Fruit fly (Drosophila melanogaster): ENCODE data around the gene Proc.

Proc gene

DNA sequence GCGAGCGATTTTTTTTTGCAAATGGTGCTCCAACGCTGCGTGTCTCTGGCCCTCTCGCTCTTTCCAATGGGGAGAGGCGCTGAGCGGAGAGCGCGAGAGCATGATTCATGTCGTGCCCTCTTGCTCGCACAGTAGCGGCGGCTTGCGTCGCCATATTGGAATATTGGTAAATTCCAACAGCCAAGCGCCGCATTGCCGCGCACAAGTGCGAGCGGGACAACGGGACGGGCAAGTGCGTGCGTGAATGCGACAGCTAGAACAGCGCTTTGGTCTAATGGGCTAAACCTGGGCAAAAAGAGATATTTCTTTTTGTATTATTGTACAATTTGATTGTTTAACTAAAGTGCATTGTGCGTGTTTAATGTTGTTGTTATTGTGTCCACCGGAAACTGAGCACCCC, 43.0 kb downstream of the Proc start (continued):
- TF ChIP-seq CG31388 (GFP tag; optimal IDR thresholded peaks at IDR 0.05) = no peak
- TF ChIP-seq sd (tag; optimal IDR thresholded peaks at IDR 0.05) = peak; percentile 100
- TF ChIP-seq E2f1 (GFP tag; IDR thresholded peaks at IDR 0.05) = peak; percentile 24; the same call in 1 of the 2 replicates
- no peak for TF ChIP-seq lbe (GFP tag; optimal IDR thresholded peaks at IDR 0.05)
- TF ChIP-seq nau (GFP tag; optimal IDR thresholded peaks at IDR 0.05) = no peak
- no peak for TF ChIP-seq CG4282 (GFP tag; optimal IDR thresholded peaks at IDR 0.05)
- TF ChIP-seq CG11456 (GFP tag; IDR thresholded peaks at IDR 0.05) = no peak
- no peak for TF ChIP-seq hb (GFP tag; IDR thresholded peaks at IDR 0.05; ENCODE audit: partially characterized antibody)
- no peak for TF ChIP-seq CG3065 (GFP tag; optimal IDR thresholded peaks at IDR 0.05)
- TF ChIP-seq CG8359 (GFP tag; optimal IDR thresholded peaks at IDR 0.05; ENCODE audit: borderline replicate concordance) = no peak
- TF ChIP-seq ind (GFP tag; optimal IDR thresholded peaks at IDR 0.05) = no peak
- TF ChIP-seq CG2120 (GFP tag; optimal IDR thresholded peaks at IDR 0.05) = no peak
- TF ChIP-seq CG12236 (GFP tag; optimal IDR thresholded peaks at IDR 0.05) = no peak
- no peak for TF ChIP-seq CG7745 (tag; optimal IDR thresholded peaks at IDR 0.05)
- no peak for TF ChIP-seq CG13424 (tag; optimal IDR thresholded peaks at IDR 0.05)
- TF ChIP-seq CG4360 (GFP tag; IDR thresholded peaks at IDR 0.05) = no peak; the same call in 1 of the 2 replicates
- peak; percentile 48 for TF ChIP-seq sug (tag; optimal IDR thresholded peaks at IDR 0.05)
- peak; percentile 45; the same call in 1 of the 2 replicates for TF ChIP-seq CG3847 (GFP tag; IDR thresholded peaks at IDR 0.05)
- no peak for TF ChIP-seq Kr (GFP tag; optimal IDR thresholded peaks at IDR 0.05)
- no peak for TF ChIP-seq jing (GFP tag; optimal IDR thresholded peaks at IDR 0.05)
- no peak for TF ChIP-seq Oaz (GFP tag; IDR thresholded peaks at IDR 0.05)
- no peak for TF ChIP-seq Blimp-1 (GFP tag; optimal IDR thresholded peaks at IDR 0.05)
- TF ChIP-seq CG30020 (tag; optimal IDR thresholded peaks at IDR 0.05) = peak; percentile 19
- TF ChIP-seq mld (GFP tag; IDR thresholded peaks at IDR 0.05; ENCODE audit: partially characterized antibody) = peak; percentile 74; the same call in 2 of the 3 replicates
- peak; percentile 42 for TF ChIP-seq CG18599 (GFP tag; optimal IDR thresholded peaks at IDR 0.05)
- TF ChIP-seq CG13296 (GFP tag; optimal IDR thresholded peaks at IDR 0.05) = no peak
- no peak for TF ChIP-seq CG43689 (GFP tag; IDR thresholded peaks at IDR 0.05)
- TF ChIP-seq CG6175 (GFP tag; IDR thresholded peaks at IDR 0.05) = no peak
- no peak for TF ChIP-seq ranshi (GFP tag; IDR thresholded peaks at IDR 0.05)
- no peak for TF ChIP-seq CG2129 (GFP tag; IDR thresholded peaks at IDR 0.05; ENCODE audit: partially characterized antibody)
- no peak for TF ChIP-seq CG18476 (GFP tag; optimal IDR thresholded peaks at IDR 0.05)
- TF ChIP-seq CG4730 (GFP tag; IDR thresholded peaks at IDR 0.05) = no peak
- no peak for TF ChIP-seq CG2202 (tag; optimal IDR thresholded peaks at IDR 0.05)
- TF ChIP-seq ab (GFP tag; optimal IDR thresholded peaks at IDR 0.05) = no peak
- peak; percentile 51 for TF ChIP-seq ftz-f1 (GFP tag; optimal IDR thresholded peaks at IDR 0.05)
- TF ChIP-seq usp (GFP tag; optimal IDR thresholded peaks at IDR 0.05) = no peak
- TF ChIP-seq CG13775 (GFP tag; optimal IDR thresholded peaks at IDR 0.05) = no peak
- TF ChIP-seq br (optimal IDR thresholded peaks at IDR 0.05) = no peak
- peak; percentile 33 for TF ChIP-seq bcd (GFP tag; optimal IDR thresholded peaks at IDR 0.05)
- TF ChIP-seq CG32772 (GFP tag; IDR thresholded peaks at IDR 0.05) = peak; percentile 86
- TF ChIP-seq fu2 (GFP tag; optimal IDR thresholded peaks at IDR 0.05) = no peak
- peak; percentile 19 for TF ChIP-seq CG18619 (GFP tag; optimal IDR thresholded peaks at IDR 0.05)
- no peak for TF ChIP-seq Nf-YA (GFP tag; IDR thresholded peaks at IDR 0.05)
- no peak for TF ChIP-seq CG4707 (GFP tag; optimal IDR thresholded peaks at IDR 0.05)
- no peak for TF ChIP-seq CHES-1-like (GFP tag; optimal IDR thresholded peaks at IDR 0.05)
- peak; percentile 6 for TF ChIP-seq grau (tag; optimal IDR thresholded peaks at IDR 0.05)
- TF ChIP-seq vnd (GFP tag; IDR thresholded peaks at IDR 0.05; ENCODE audit: partially characterized antibody) = peak; percentile 7; the same call in 1 of the 3 replicates
- TF ChIP-seq CG5180 (GFP tag; optimal IDR thresholded peaks at IDR 0.05) = no peak
- no peak for TF ChIP-seq CG30431 (GFP tag; optimal IDR thresholded peaks at IDR 0.05)
- TF ChIP-seq CG6813 (GFP tag; optimal IDR thresholded peaks at IDR 0.05) = peak; percentile 19
- TF ChIP-seq CG14860 (GFP tag; IDR thresholded peaks at IDR 0.05; ENCODE audit: partially characterized antibody) = peak; percentile 61; the same call in 2 of the 3 replicates

All from whole organism, embryonic.